Fruit fly (Drosophila melanogaster) whole organism, embryonic: ENCODE measurements around the gene anchor.

Experiments
- Blimp-1 ChIP-seq: fragments of 200-800 bp; sonication (Bioruptor generic); optimal IDR thresholded peaks from 3 replicates; lab custom pipeline; 2018; ENCODE audit warnings: missing biosample characterization, missing genetic modification characterization, mild to moderate bottlenecking, moderate library complexity, missing genetic modification reagents
- C15 ChIP-seq: fragments of 200-800 bp; sonication (Bioruptor generic); IDR thresholded peaks from 3 replicates; pipeline ENCODE4 v1.3.6; 2022; ENCODE audit warnings: missing biosample characterization, missing genetic modification characterization
- CG12659 ChIP-seq: fragments of 200-800 bp; sonication (Bioruptor generic); optimal IDR thresholded peaks from 3 replicates; lab custom pipeline; 2017; ENCODE audit warnings: mild to moderate bottlenecking, missing biosample characterization, missing genetic modification reagents, missing genetic modification characterization
- CG12769 ChIP-seq: fragments of 200-800 bp; sonication (Bioruptor generic); optimal IDR thresholded peaks from 2 replicates; lab custom pipeline; 2019; ENCODE audit warnings: missing biosample characterization, mild to moderate bottlenecking, missing genetic modification characterization, moderate library complexity
- CG15269 ChIP-seq: fragments of 200-800 bp; sonication (Bioruptor generic); optimal IDR thresholded peaks from 2 replicates; lab custom pipeline; 2018; ENCODE audit warnings: missing biosample characterization, mild to moderate bottlenecking, missing genetic modification characterization, moderate library complexity
- CG16815 ChIP-seq: fragments of 200-800 bp; sonication (Bioruptor generic); optimal IDR thresholded peaks from 3 replicates; lab custom pipeline; 2017; ENCODE audit warnings: missing biosample characterization, mild to moderate bottlenecking, missing genetic modification characterization
- CG17385 ChIP-seq: fragments of 200-800 bp; sonication (Bioruptor generic); optimal IDR thresholded peaks from 3 replicates; lab custom pipeline; 2018; ENCODE audit warnings: missing biosample characterization, mild to moderate bottlenecking, missing genetic modification characterization
- CG32767 ChIP-seq: fragments of 200-800 bp; sonication (Bioruptor generic); IDR thresholded peaks from 2 replicates; pipeline ENCODE4 v1.3.6; 2022; ENCODE audit warnings: missing biosample characterization, missing genetic modification characterization
- CG3847 ChIP-seq: fragments of 200-800 bp; sonication (Bioruptor generic); IDR thresholded peaks from 2 replicates; pipeline ENCODE4 v1.3.6; 2022; ENCODE audit warnings: missing biosample characterization, missing genetic modification characterization
- CG8290 ChIP-seq, 3 experiments: fragments of 200-800 bp; sonication (Bioruptor generic); optimal IDR thresholded peaks; 2 replicates each; lab custom pipeline; 2016 to 2019; ENCODE audit warnings: missing biosample characterization in 3 of 3, missing genetic modification characterization in 3 of 3, mild to moderate bottlenecking in 2 of 3, moderate library complexity in 1 of 3
- CG8388 ChIP-seq: fragments of 200-800 bp; sonication (Bioruptor generic); optimal IDR thresholded peaks from 2 replicates; lab custom pipeline; 2019; ENCODE audit warnings: missing biosample characterization, mild to moderate bottlenecking, missing genetic modification characterization, moderate library complexity
- Drgx ChIP-seq: fragments of 200-800 bp; sonication (Bioruptor generic); IDR thresholded peaks from 2 replicates; pipeline ENCODE4 v1.3.6; 2022; ENCODE audit warnings: missing biosample characterization, missing genetic modification characterization
- Ets65A ChIP-seq: fragments of 200-800 bp; sonication (Bioruptor generic); peaks from one replicate; lab custom pipeline; 2016; ENCODE audit warnings: missing biosample characterization, missing genetic modification characterization
- HHEX ChIP-seq: fragments of 200-800 bp; sonication (Bioruptor generic); optimal IDR thresholded peaks from 3 replicates; lab custom pipeline; 2017; ENCODE audit warnings: missing biosample characterization, mild to moderate bottlenecking, missing genetic modification characterization, missing genetic modification reagents
- Hr39 ChIP-seq: fragments of >200 bp; optimal IDR thresholded peaks from 2 replicates; lab custom pipeline; 2017
- Hr78 ChIP-seq, 2 experiments: fragments of 200-800 bp in 1 of 2; fragments of >200 bp in 1 of 2; sonication (Bioruptor generic) in 1 of 2; optimal IDR thresholded peaks; 2 replicates each; lab custom pipeline; 2017 to 2019; ENCODE audit warnings: missing biosample characterization in 2 of 2, missing genetic modification characterization in 2 of 2, mild to moderate bottlenecking in 1 of 2, moderate library complexity in 1 of 2
- Rx ChIP-seq: fragments of 200-800 bp; sonication (Bioruptor generic); IDR thresholded peaks from 2 replicates; pipeline ENCODE4 v1.3.6; 2022; ENCODE audit warnings: missing biosample characterization, missing genetic modification characterization
- Trl ChIP-seq, 3 experiments: fragments of >200 bp in 2 of 3; fragments of 200-800 bp in 1 of 3; sonication (Bioruptor generic) in 1 of 3; optimal IDR thresholded peaks; 2 replicates in 1 of 3; 3 replicates in 2 of 3; lab custom pipeline; 2016 to 2017; ENCODE audit warnings: missing biosample characterization in 1 of 3, missing genetic modification characterization in 1 of 3
- amos ChIP-seq: fragments of 200-800 bp; sonication (Bioruptor generic); IDR thresholded peaks from 2 replicates; pipeline ENCODE4 v1.3.6; 2022; ENCODE audit warnings: missing biosample characterization, missing genetic modification characterization; ENCODE audit not compliant: partially characterized antibody
- bab2 ChIP-seq: fragments of 200-800 bp; sonication (Bioruptor generic); optimal IDR thresholded peaks from 2 replicates; lab custom pipeline; 2016; ENCODE audit warnings: missing biosample characterization, missing genetic modification characterization
- bsh ChIP-seq, 2 experiments: fragments of 200-800 bp; sonication (Bioruptor generic); optimal IDR thresholded peaks; 2 replicates each; lab custom pipeline; 2017 to 2018; ENCODE audit warnings: mild to moderate bottlenecking in 2 of 2, missing biosample characterization in 2 of 2, missing genetic modification characterization in 2 of 2, moderate library complexity in 1 of 2
- cas ChIP-seq: fragments of 200-800 bp; sonication (Bioruptor generic); IDR thresholded peaks from 2 replicates; pipeline ENCODE4 v1.3.6; 2022; ENCODE audit warnings: missing biosample characterization, missing genetic modification characterization
- cg ChIP-seq: fragments of 200-800 bp; sonication (Bioruptor generic); optimal IDR thresholded peaks from 3 replicates; lab custom pipeline; 2019; ENCODE audit warnings: missing biosample characterization, mild to moderate bottlenecking, missing genetic modification characterization, moderate library complexity
- chinmo ChIP-seq: fragments of 200-800 bp; sonication (Bioruptor generic); IDR thresholded peaks from 4 replicates; pipeline ENCODE4 v1.3.6; 2022; ENCODE audit warnings: missing biosample characterization, missing genetic modification characterization; ENCODE audit not compliant: partially characterized antibody
- corto ChIP-seq: fragments of 200-800 bp; sonication (Bioruptor generic); optimal IDR thresholded peaks from 2 replicates; lab custom pipeline; 2016; ENCODE audit warnings: missing biosample characterization, mild to moderate bottlenecking, missing genetic modification characterization, moderate library complexity
- crol ChIP-seq: fragments of 200-800 bp; sonication (Bioruptor generic); IDR thresholded peaks from 2 replicates; pipeline ENCODE4 v1.3.6; 2022; ENCODE audit warnings: missing biosample characterization, missing genetic modification characterization
- fd3F ChIP-seq: fragments of 200-800 bp; sonication (Bioruptor generic); optimal IDR thresholded peaks from 2 replicates; lab custom pipeline; 2018; ENCODE audit warnings: missing biosample characterization, mild to moderate bottlenecking, missing genetic modification characterization, moderate library complexity
- fd96Cb ChIP-seq: fragments of 200-800 bp; sonication (Bioruptor generic); optimal IDR thresholded peaks from 2 replicates; lab custom pipeline; 2018; ENCODE audit warnings: missing biosample characterization, mild to moderate bottlenecking, missing genetic modification characterization, moderate library complexity
- fu2 ChIP-seq: fragments of 200-800 bp; sonication (Bioruptor generic); optimal IDR thresholded peaks from 2 replicates; lab custom pipeline; 2016; ENCODE audit warnings: missing biosample characterization, missing genetic modification characterization
- gce ChIP-seq: fragments of 200-800 bp; sonication (Bioruptor generic); IDR thresholded peaks from 3 replicates; pipeline ENCODE4 v1.3.6; 2022; ENCODE audit warnings: missing biosample characterization, missing genetic modification characterization
- grn ChIP-seq: fragments of 200-800 bp; sonication (Bioruptor generic); optimal IDR thresholded peaks from 3 replicates; lab custom pipeline; 2017; ENCODE audit warnings: missing biosample characterization, missing genetic modification characterization
- insv ChIP-seq, 2 experiments: fragments of 200-800 bp; sonication (Bioruptor generic); optimal IDR thresholded peaks; 3 replicates each; lab custom pipeline; 2016 to 2018; ENCODE audit warnings: missing biosample characterization in 2 of 2, missing genetic modification characterization in 2 of 2
- lbe ChIP-seq: fragments of 200-800 bp; sonication (Bioruptor generic); optimal IDR thresholded peaks from 2 replicates; lab custom pipeline; 2016; ENCODE audit warnings: missing biosample characterization, mild to moderate bottlenecking, missing genetic modification characterization
- nerfin-2 ChIP-seq: fragments of 200-800 bp; sonication (Bioruptor generic); IDR thresholded peaks from 2 replicates; pipeline ENCODE4 v1.3.6; 2022; ENCODE audit warnings: missing biosample characterization, missing genetic modification characterization; ENCODE audit not compliant: partially characterized antibody
- nom ChIP-seq: fragments of 200-800 bp; sonication (Bioruptor generic); optimal IDR thresholded peaks from 2 replicates; lab custom pipeline; 2017; ENCODE audit warnings: missing biosample characterization, missing genetic modification characterization, mild to moderate bottlenecking, moderate library complexity, missing genetic modification reagents
- otp ChIP-seq: fragments of 200-800 bp; sonication (Bioruptor generic); IDR thresholded peaks from 3 replicates; pipeline ENCODE4, ENCODE4 v1.3.6; 2022; ENCODE audit warnings: missing biosample characterization, missing genetic modification characterization
- run ChIP-seq: fragments of 200-800 bp; sonication (Bioruptor generic); optimal IDR thresholded peaks from 3 replicates; lab custom pipeline; 2018; ENCODE audit warnings: missing biosample characterization, mild to moderate bottlenecking, missing genetic modification characterization
- shn ChIP-seq: fragments of 200-800 bp; sonication (Bioruptor generic); optimal IDR thresholded peaks from 3 replicates; lab custom pipeline; 2016; ENCODE audit warnings: missing biosample characterization, missing genetic modification characterization
- sna ChIP-seq: fragments of 200-800 bp; sonication (Bioruptor generic); IDR thresholded peaks from 2 replicates; pipeline ENCODE4 v1.3.6; 2022; ENCODE audit warnings: missing biosample characterization, missing genetic modification characterization; ENCODE audit not compliant: partially characterized antibody
- sr ChIP-seq: fragments of 200-800 bp; sonication (Bioruptor generic); IDR thresholded peaks from 3 replicates; pipeline ENCODE4 v1.3.6; 2022; ENCODE audit warnings: missing biosample characterization, missing genetic modification characterization
- unpg ChIP-seq: fragments of 200-800 bp; sonication (Bioruptor generic); optimal IDR thresholded peaks from 3 replicates; lab custom pipeline; 2018; ENCODE audit warnings: missing biosample characterization, mild to moderate bottlenecking, missing genetic modification characterization, moderate library complexity
- vvl ChIP-seq: fragments of 200-800 bp; sonication (Bioruptor generic); IDR thresholded peaks from 2 replicates; pipeline ENCODE4 v1.3.6; 2022; ENCODE audit warnings: missing biosample characterization, missing genetic modification characterization
- wek ChIP-seq: fragments of 200-800 bp; sonication (Bioruptor generic); optimal IDR thresholded peaks from 3 replicates; lab custom pipeline; 2018; ENCODE audit warnings: missing biosample characterization, mild to moderate bottlenecking, missing genetic modification characterization, moderate library complexity
- z ChIP-seq: fragments of 200-800 bp; sonication (Bioruptor generic); IDR thresholded peaks from 3 replicates; pipeline ENCODE4 v1.3.6; 2022; ENCODE audit warnings: missing biosample characterization, missing genetic modification characterization
- zen2 ChIP-seq: fragments of 200-800 bp; sonication (Bioruptor generic); IDR thresholded peaks from 3 replicates; pipeline ENCODE4 v1.3.6; 2022; ENCODE audit warnings: missing biosample characterization, missing genetic modification characterization; ENCODE audit not compliant: partially characterized antibody

Gene anchor

dm6 chr3L:17576886-17577271 is 44.7 kb upstream of the anchor start:
- TF ChIP-seq bsh (GFP tag; optimal IDR thresholded peaks at IDR 0.05; lab: Kevin White, UChicago) (peak in 1 of 2 experiments; percentile 18), HHEX (GFP tag; lab: Kevin White, UChicago) (no peak)

dm6 chr3L:17577530-17578351 is 43.9 kb upstream of the anchor start:
- TF ChIP-seq nerfin-2 = 0 out of 2 replicates have a peak, but pooled peaks have one; percentile 20
- TF ChIP-seq CG3847 = no peak
- no peak for TF ChIP-seq CG8290 (GFP tag; optimal IDR thresholded peaks at IDR 0.05; lab: Kevin White, UChicago)
- no peak for TF ChIP-seq CG8290 (tag; optimal IDR thresholded peaks at IDR 0.05; lab: Kevin White, UChicago)
- no peak for TF ChIP-seq CG15269
- 0 out of 3 replicates have a peak, but pooled peaks have one; percentile 32 for TF ChIP-seq sr (GFP tag; lab: Robert Waterston, UW)
- TF ChIP-seq Trl (optimal IDR thresholded peaks at IDR 0.05; lab: Kevin White, UChicago) = peak; percentile 67 to 86
- TF ChIP-seq Trl (GFP tag; optimal IDR thresholded peaks at IDR 0.05; lab: Kevin White, UChicago) = no peak
- 0 out of 3 replicates have a peak, but pooled peaks have one; percentile 11 for TF ChIP-seq zen2 (GFP tag; lab: Robert Waterston, UW)
- peak; percentile 77 for TF ChIP-seq z (GFP tag; lab: Robert Waterston, UW)
- no peak for TF ChIP-seq amos
- peak; percentile 90 for TF ChIP-seq Blimp-1 (GFP tag; lab: Kevin White, UChicago)
- TF ChIP-seq crol = peak; percentile 71
- TF ChIP-seq CG17385 (GFP tag; lab: Kevin White, UChicago) = peak; percentile 32
- TF ChIP-seq Hr39 (lab: Kevin White, UChicago) = peak; percentile 71
- peak; percentile 25; the same call in 1 of the 2 replicates for TF ChIP-seq Drgx (GFP tag; lab: Robert Waterston, UW)
- TF ChIP-seq vvl (GFP tag; lab: Robert Waterston, UW) = no peak
- peak; percentile 65 for TF ChIP-seq lbe
- 0 out of 4 replicates have a peak, but pooled peaks have one; percentile 24 for TF ChIP-seq chinmo (GFP tag; lab: Robert Waterston, UW)
- TF ChIP-seq cg (GFP tag; lab: Kevin White, UChicago) = peak; percentile 76
- peak; percentile 90 for TF ChIP-seq Ets65A (GFP tag; lab: Kevin White, UChicago)
- TF ChIP-seq CG12769 = peak; percentile 18
- peak in 1 of 2 experiments; percentile 11 for TF ChIP-seq Hr78 (GFP tag; optimal IDR thresholded peaks at IDR 0.05; lab: Kevin White, UChicago)
- TF ChIP-seq, all 482 proteins: peak for 16

- TF ChIP-seq CG16815 (GFP tag; lab: Kevin White, UChicago) (no peak), lbe (peak; percentile 68), Rx (GFP tag; lab: Robert Waterston, UW) (no peak), gce (GFP tag; lab: Robert Waterston, UW) (no peak), C15 (GFP tag; lab: Robert Waterston, UW) (no peak), sna (GFP tag; lab: Robert Waterston, UW) (no peak), corto (GFP tag; lab: Kevin White, UChicago) (peak; percentile 74), CG12659 (GFP tag; lab: Kevin White, UChicago) (no peak), shn (GFP tag; lab: Kevin White, UChicago) (no peak), insv (GFP tag; optimal IDR thresholded peaks at IDR 0.05; lab: Kevin White, UChicago) (no peak), fu2 (GFP tag; lab: Kevin White, UChicago) (no peak), fd3F (GFP tag; lab: Kevin White, UChicago) (no peak), CG32767 (GFP tag; lab: Robert Waterston, UW) (no peak), fd96Cb (tag; lab: Kevin White, UChicago) (no peak), run (tag; lab: Kevin White, UChicago) (no peak), Drgx (GFP tag; lab: Robert Waterston, UW) (peak; percentile 83), otp (GFP tag; lab: Robert Waterston, UW) (no peak), CG8388 (GFP tag; lab: Kevin White, UChicago) (no peak), wek (GFP tag; lab: Kevin White, UChicago) (no peak), bab2 (no peak), nom (GFP tag; lab: Kevin White, UChicago) (peak; percentile 94), cas (GFP tag; lab: Robert Waterston, UW) (no peak), grn (GFP tag; lab: Kevin White, UChicago) (no peak), unpg (GFP tag; lab: Kevin White, UChicago) (no peak)
Observed at dm6 chr3L:17578413-17578812, 43.2 kb upstream of the anchor start.
